Fruit fly (Drosophila melanogaster): ENCODE measurements around the gene CG9386.

CG9386 gene

DNA sequence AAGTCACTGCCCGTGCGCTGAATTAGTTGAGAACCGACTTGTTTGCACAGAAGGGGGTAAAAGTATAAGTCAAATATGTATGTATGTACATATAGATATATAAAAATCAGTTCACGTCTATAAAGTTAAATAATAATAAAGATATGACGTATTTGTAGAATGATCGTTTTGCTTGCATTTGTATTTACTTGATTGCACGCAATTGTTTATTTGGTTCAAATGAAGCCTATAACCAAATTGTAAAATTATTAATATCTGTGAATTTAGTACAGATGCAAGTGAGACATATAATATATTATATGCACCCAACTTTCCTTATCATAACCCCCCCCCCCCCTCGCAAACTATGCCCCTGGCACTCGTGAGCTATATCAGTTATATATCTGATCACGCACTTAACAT lies 45.4 kb upstream of the CG9386 start (continued):
- TF ChIP-seq CG9932 (GFP tag; IDR thresholded peaks at IDR 0.05) (peak; percentile 66), CG16813 (GFP tag; IDR thresholded peaks at IDR 0.05; ENCODE audit: partially characterized antibody) (no peak), CG7963 (GFP tag; IDR thresholded peaks at IDR 0.05; ENCODE audit: partially characterized antibody) (no peak), scrt (GFP tag; optimal IDR thresholded peaks at IDR 0.05) (peak; percentile 49), crol (GFP tag; IDR thresholded peaks at IDR 0.05) (0 out of 2 replicates have a peak, but pooled peaks have one; percentile 19), Rx (GFP tag; IDR thresholded peaks at IDR 0.05) (no peak), CG10565 (GFP tag; optimal IDR thresholded peaks at IDR 0.05) (no peak), z (GFP tag; IDR thresholded peaks at IDR 0.05) (no peak), CG4854 (GFP tag; optimal IDR thresholded peaks at IDR 0.05) (no peak), CG17912 (GFP tag; optimal IDR thresholded peaks at IDR 0.05) (no peak), ap (GFP tag; IDR thresholded peaks at IDR 0.05) (no peak), CG33557 (GFP tag; optimal IDR thresholded peaks at IDR 0.05) (peak; percentile 39), CG34422 (GFP tag; IDR thresholded peaks at IDR 0.05) (no peak), dan (GFP tag; IDR thresholded peaks at IDR 0.05) (no peak), Meics (GFP tag; optimal IDR thresholded peaks at IDR 0.05) (peak; percentile 78), Dad (GFP tag; optimal IDR thresholded peaks at IDR 0.05) (no peak), CG8478 (optimal IDR thresholded peaks at IDR 0.05) (no peak), Med (GFP tag) (peak; percentile 86), CG8089 (GFP tag; optimal IDR thresholded peaks at IDR 0.05) (no peak), psq (GFP tag; optimal IDR thresholded peaks at IDR 0.05) (no peak), ken (GFP tag; IDR thresholded peaks at IDR 0.05) (no peak), HLH3B (GFP tag; IDR thresholded peaks at IDR 0.05) (no peak; the same call in 1 of the 2 replicates), Camta (GFP tag; optimal IDR thresholded peaks at IDR 0.05) (no peak), Spps (tag; optimal IDR thresholded peaks at IDR 0.05) (no peak), CG1832 (GFP tag; optimal IDR thresholded peaks at IDR 0.05) (no peak), unpg (GFP tag; optimal IDR thresholded peaks at IDR 0.05) (peak; percentile 37), CG5245 (GFP tag; optimal IDR thresholded peaks at IDR 0.05) (peak; percentile 6), CG10543 (GFP tag; optimal IDR thresholded peaks at IDR 0.05) (peak; percentile 67), CG4707 (GFP tag; optimal IDR thresholded peaks at IDR 0.05) (peak; percentile 18), BtbVII (GFP tag; optimal IDR thresholded peaks at IDR 0.05) (peak; percentile 78), Poxn (GFP tag; IDR thresholded peaks at IDR 0.05) (no peak), CG6854 (GFP tag; optimal IDR thresholded peaks at IDR 0.05) (peak; percentile 44), CG16863 (GFP tag; optimal IDR thresholded peaks at IDR 0.05) (no peak), Atf6 (GFP tag; IDR thresholded peaks at IDR 0.05) (peak; percentile 40; the same call in 1 of the 2 replicates), mld (GFP tag; IDR thresholded peaks at IDR 0.05; ENCODE audit: partially characterized antibody) (no peak), ci (GFP tag; IDR thresholded peaks at IDR 0.05) (no peak), CG10209 (GFP tag; optimal IDR thresholded peaks at IDR 0.05) (peak; percentile 60), CG7786 (GFP tag; optimal IDR thresholded peaks at IDR 0.05) (no peak), CG6272 (GFP tag; IDR thresholded peaks at IDR 0.05) (no peak), CG13123 (GFP tag; optimal IDR thresholded peaks at IDR 0.05) (no peak), zf30C (GFP tag; optimal IDR thresholded peaks at IDR 0.05) (no peak), CG3163 (GFP tag; optimal IDR thresholded peaks at IDR 0.05) (no peak), fd3F (GFP tag; optimal IDR thresholded peaks at IDR 0.05) (peak; percentile 32), zfh1 (GFP tag; IDR thresholded peaks at IDR 0.05) (no peak), CG17186 (GFP tag; optimal IDR thresholded peaks at IDR 0.05) (no peak), CG11398 (GFP tag; optimal IDR thresholded peaks at IDR 0.05) (no peak), gem (tag; optimal IDR thresholded peaks at IDR 0.05) (peak; percentile 57), vvl (GFP tag; IDR thresholded peaks at IDR 0.05) (no peak), CG10321 (GFP tag; IDR thresholded peaks at IDR 0.05) (no peak), Hr3 (GFP tag; optimal IDR thresholded peaks at IDR 0.05) (no peak), lov (optimal IDR thresholded peaks at IDR 0.05) (no peak), lov (GFP tag; IDR thresholded peaks at IDR 0.05) (no peak), Drgx (GFP tag; IDR thresholded peaks at IDR 0.05) (no peak)

Data from whole organism, embryonic.